Worm (Caenorhabditis elegans): ENCODE results near the gene R08E5.4.

DNA sequence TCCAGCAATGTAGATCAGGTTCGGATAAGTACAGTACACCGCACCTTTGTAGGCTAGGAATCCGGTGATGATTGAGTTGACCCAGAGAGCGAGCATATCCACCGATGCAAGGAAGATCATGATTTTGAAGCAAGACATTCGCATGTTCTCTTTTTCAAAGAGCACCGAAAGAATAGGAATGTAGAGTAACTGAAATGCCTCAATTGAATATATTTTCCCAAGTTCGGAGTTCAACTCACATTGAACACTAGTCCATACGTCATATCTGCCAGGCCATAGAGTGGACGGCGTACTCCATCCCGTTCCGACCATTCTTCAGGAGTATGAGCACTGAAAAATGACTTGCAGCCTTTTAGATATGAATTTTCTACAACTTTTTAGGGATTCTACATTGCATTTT is 31.4 kb downstream of the R08E5.4 start:
- TF ChIP-seq sptf-2 (GFP tag; optimal IDR thresholded peaks at IDR 0.05): no peak
- no peak for TF ChIP-seq cebp-2 (GFP tag; IDR thresholded peaks at IDR 0.05)
- no peak for TF ChIP-seq rec-8 (tag; optimal IDR thresholded peaks at IDR 0.05)
- no peak for TF ChIP-seq unc-62 (GFP tag; optimal IDR thresholded peaks at IDR 0.05)
- no peak for TF ChIP-seq nfya-1 (tag; optimal IDR thresholded peaks at IDR 0.05; ENCODE audit: borderline replicate concordance, insufficient read depth)
- no peak for TF ChIP-seq nfyb-1 (GFP tag; IDR thresholded peaks at IDR 0.05)
- no peak for TF ChIP-seq ama-1 (optimal IDR thresholded peaks at IDR 0.05)
- TF ChIP-seq ama-1 (GFP tag; optimal IDR thresholded peaks at IDR 0.05): no peak
- TF ChIP-seq snpc-1.1 (tag; optimal IDR thresholded peaks at IDR 0.05; ENCODE audit: insufficient read depth): no peak

Data from whole organism, young adult.